Worm (Caenorhabditis elegans): ENCODE data around the gene T25B9.8.

ce11 chrIV:10744475-10744874, 23.5 kb downstream of the T25B9.8 start, which contains the start of gene T25B9.3:
- TF ChIP-seq snpc-4 (tag; optimal IDR thresholded peaks at IDR 0.05), result no peak
- no peak for TF ChIP-seq unc-39 (tag; optimal IDR thresholded peaks at IDR 0.05)
- no peak for TF ChIP-seq Y55F3AM.14 (GFP tag; optimal IDR thresholded peaks at IDR 0.05)
- no peak for TF ChIP-seq lin-13 (GFP tag; optimal IDR thresholded peaks at IDR 0.05)
- no peak for TF ChIP-seq unc-62 (GFP tag; optimal IDR thresholded peaks at IDR 0.05)
- no peak for TF ChIP-seq ama-1 (optimal IDR thresholded peaks at IDR 0.05)
